Worm (Caenorhabditis elegans) whole organism, late embryonic: ENCODE data around the gene F43C11.6.

Experiments
- C38D4.7 ChIP-seq: fragments of 200-800 bp; sonication (Bioruptor generic); optimal IDR thresholded peaks from 2 replicates; lab custom pipeline; 2018; ENCODE audit warnings: mild to moderate bottlenecking, missing genetic modification characterization, moderate library complexity, missing compliant biosample characterization
- ahr-1 ChIP-seq: sonication (generic microtip); optimal IDR thresholded peaks from 2 replicates; lab custom pipeline; 2016; ENCODE audit warnings: missing genetic modification characterization, missing compliant biosample characterization
- ama-1 ChIP-seq: fragments of 150-350 bp; optimal IDR thresholded peaks from 2 replicates; lab custom pipeline; 2014
- ceh-24 ChIP-seq: sonication (generic microtip); optimal IDR thresholded peaks from 2 replicates; lab custom pipeline; 2016; ENCODE audit warnings: mild to moderate bottlenecking, missing genetic modification characterization, missing compliant biosample characterization
- dmd-4 ChIP-seq: sonication (generic microtip); optimal IDR thresholded peaks from 2 replicates; lab custom pipeline; 2016; ENCODE audit warnings: borderline replicate concordance, missing genetic modification characterization, missing compliant biosample characterization
- eyg-1 ChIP-seq: sonication (generic microtip); optimal IDR thresholded peaks from 2 replicates; lab custom pipeline; 2016; ENCODE audit warnings: missing genotype, missing genetic modification characterization, missing compliant biosample characterization
- fkh-10 ChIP-seq: fragments of 150-350 bp; optimal IDR thresholded peaks from 2 replicates; lab custom pipeline; 2014; ENCODE audit warnings: missing biosample characterization, missing genetic modification reagents, missing genetic modification characterization
- lin-11 ChIP-seq: fragments of 200-800 bp; sonication (Bioruptor generic); optimal IDR thresholded peaks from 2 replicates; lab custom pipeline; 2018; ENCODE audit warnings: mild to moderate bottlenecking, missing genetic modification characterization, missing compliant biosample characterization
- pha-4 ChIP-seq: fragments of 150-350 bp; optimal IDR thresholded peaks from 2 replicates; lab custom pipeline; 2018; ENCODE audit warnings: missing biosample characterization, missing genetic modification reagents, missing genetic modification characterization
- pqm-1 ChIP-seq: sonication (generic microtip); optimal IDR thresholded peaks from 2 replicates; lab custom pipeline; 2016; ENCODE audit warnings: missing genetic modification characterization, missing compliant biosample characterization
- rnt-1 ChIP-seq: sonication (generic microtip); optimal IDR thresholded peaks from 2 replicates; lab custom pipeline; 2016; ENCODE audit warnings: missing genetic modification characterization, missing compliant biosample characterization
- sdc-2 ChIP-seq: sonication (generic microtip); optimal IDR thresholded peaks from 2 replicates; lab custom pipeline; 2016; ENCODE audit warnings: missing genotype, missing genetic modification characterization, missing compliant biosample characterization
- syd-9 ChIP-seq: sonication (generic microtip); optimal IDR thresholded peaks from 2 replicates; lab custom pipeline; 2016; ENCODE audit warnings: mild to moderate bottlenecking, missing genetic modification characterization, moderate library complexity, missing compliant biosample characterization

- no peak for TF ChIP-seq fkh-10
- TF ChIP-seq ceh-24 (tag; lab: Kevin White, UChicago), result no peak
- no peak for TF ChIP-seq eyg-1 (tag; lab: Kevin White, UChicago)
- TF ChIP-seq pha-4 (tag; lab: Kevin White, UChicago), result no peak
- no peak for TF ChIP-seq C38D4.7 (GFP tag; lab: Kevin White, UChicago)
- TF ChIP-seq rnt-1 (tag; lab: Kevin White, UChicago), result no peak
- no peak for TF ChIP-seq sdc-2 (tag; lab: Kevin White, UChicago)
- TF ChIP-seq ama-1 (lab: Kevin White, UChicago), result no peak
- no peak for TF ChIP-seq lin-11 (tag; lab: Kevin White, UChicago)
- no peak for TF ChIP-seq syd-9
- no peak for TF ChIP-seq pqm-1 (tag; lab: Kevin White, UChicago)
- TF ChIP-seq dmd-4, result no peak
- no peak for TF ChIP-seq ahr-1 (tag; lab: Kevin White, UChicago)
Measured at ce11 chrII:2346672-2347071, 4.4 kb downstream of the F43C11.6 start, which contains the start of gene F43C11.4.
